Fruit fly (Drosophila melanogaster): ENCODE data around the gene ush.

- peak in 1 of 2 experiments; percentile 28 for TF ChIP-seq cnc (optimal IDR thresholded peaks at IDR 0.05)
- TF ChIP-seq CG12768 (GFP tag; optimal IDR thresholded peaks at IDR 0.05) = peak; percentile 99
- peak; percentile 61 for TF ChIP-seq CG7101 (tag; optimal IDR thresholded peaks at IDR 0.05)
- TF ChIP-seq Clk (GFP tag; optimal IDR thresholded peaks at IDR 0.05) = peak; percentile 84
- peak; percentile 81 for TF ChIP-seq CG5204 (GFP tag; optimal IDR thresholded peaks at IDR 0.05)
- TF ChIP-seq kay (GFP tag; ENCODE audit: borderline replicate concordance) = peak; percentile 99
- TF ChIP-seq ovo (GFP tag; optimal IDR thresholded peaks at IDR 0.05) = peak; percentile 80
- peak; percentile 41 for TF ChIP-seq bab1 (GFP tag; optimal IDR thresholded peaks at IDR 0.05)
- peak; percentile 66 for TF ChIP-seq pad (GFP tag; optimal IDR thresholded peaks at IDR 0.05)
- peak; percentile 2 for TF ChIP-seq CG14711 (tag; optimal IDR thresholded peaks at IDR 0.05)
Observed at dm6 chr2L:478749-479482, 2.9 kb downstream of the ush start.

All from whole organism, adult.